Fruit fly (Drosophila melanogaster): ENCODE results near the gene Or85e.
A peak's percentile ranks its signal among the peaks of the same experiment; 100 is the strongest.

Gene Or85e

dm6 chr3R:8670529-8671491 is 35.1 kb upstream of the Or85e start, which contains the start of gene p (continued):
- TF ChIP-seq CG2120 (GFP tag; optimal IDR thresholded peaks at IDR 0.05) (peak; percentile 66), Lim3 (GFP tag; IDR thresholded peaks at IDR 0.05) (no peak), Jarid2 (GFP tag; optimal IDR thresholded peaks at IDR 0.05) (no peak), CG13775 (GFP tag; optimal IDR thresholded peaks at IDR 0.05) (no peak), ab (GFP tag; optimal IDR thresholded peaks at IDR 0.05) (no peak), esg (GFP tag; conservative IDR thresholded peaks at IDR 0.05) (no peak), row (GFP tag; IDR thresholded peaks at IDR 0.05) (peak; percentile 47; the same call in 2 of the 3 replicates), luna (GFP tag; optimal IDR thresholded peaks at IDR 0.05) (no peak), CG8944 (GFP tag; optimal IDR thresholded peaks at IDR 0.05) (no peak), Blimp-1 (GFP tag; optimal IDR thresholded peaks at IDR 0.05) (peak; percentile 34), dmrt99B (tag; optimal IDR thresholded peaks at IDR 0.05) (peak; percentile 37), CG8765 (GFP tag; IDR thresholded peaks at IDR 0.05) (no peak), B-H1 (GFP tag; IDR thresholded peaks at IDR 0.05) (no peak; the same call in 2 of the 3 replicates), ssp (GFP tag; IDR thresholded peaks at IDR 0.05) (no peak), psq (GFP tag; optimal IDR thresholded peaks at IDR 0.05) (no peak), CG15601 (tag; optimal IDR thresholded peaks at IDR 0.05) (peak; percentile 60), CG6654 (GFP tag; optimal IDR thresholded peaks at IDR 0.05) (no peak), CG14441 (GFP tag; IDR thresholded peaks at IDR 0.05) (no peak), CG10431 (GFP tag; optimal IDR thresholded peaks at IDR 0.05) (peak; percentile 59), ham (GFP tag; IDR thresholded peaks at IDR 0.05) (no peak), trem (tag; optimal IDR thresholded peaks at IDR 0.05) (peak; percentile 19), Neu2 (GFP tag; optimal IDR thresholded peaks at IDR 0.05; ENCODE audit: borderline replicate concordance) (peak; percentile 44), Fer1 (GFP tag; optimal IDR thresholded peaks at IDR 0.05) (peak; percentile 63), Fer2 (tag; optimal IDR thresholded peaks at IDR 0.05) (peak; percentile 4), en (GFP tag; optimal IDR thresholded peaks at IDR 0.05) (no peak), CG18619 (GFP tag; optimal IDR thresholded peaks at IDR 0.05) (no peak), ewg (GFP tag; optimal IDR thresholded peaks at IDR 0.05) (no peak), ranshi (GFP tag; IDR thresholded peaks at IDR 0.05) (no peak), D19B (GFP tag; optimal IDR thresholded peaks at IDR 0.05) (peak; percentile 18), Dad (GFP tag; optimal IDR thresholded peaks at IDR 0.05) (peak; percentile 37), nerfin-2 (GFP tag; IDR thresholded peaks at IDR 0.05; ENCODE audit: partially characterized antibody) (no peak), CG6689 (GFP tag; IDR thresholded peaks at IDR 0.05) (peak; percentile 42; the same call in 1 of the 2 replicates), CG6765 (GFP tag; optimal IDR thresholded peaks at IDR 0.05) (peak; percentile 32), Asciz (GFP tag; optimal IDR thresholded peaks at IDR 0.05) (peak; percentile 36), CG33213 (GFP tag; optimal IDR thresholded peaks at IDR 0.05) (peak; percentile 6), CG2875 (GFP tag; optimal IDR thresholded peaks at IDR 0.05) (no peak), prd (optimal IDR thresholded peaks at IDR 0.05) (no peak), prd (GFP tag; IDR thresholded peaks at IDR 0.05) (peak; percentile 37; the same call in 1 of the 3 replicates), CG11456 (GFP tag; IDR thresholded peaks at IDR 0.05) (0 out of 3 replicates have a peak, but pooled peaks have one; percentile 61), CG31224 (GFP tag; IDR thresholded peaks at IDR 0.05) (peak; percentile 21; the same call in 1 of the 2 replicates), CG1647 (GFP tag; optimal IDR thresholded peaks at IDR 0.05) (peak; percentile 30), CG33557 (GFP tag; optimal IDR thresholded peaks at IDR 0.05) (peak; percentile 63), CG5953 (GFP tag; IDR thresholded peaks at IDR 0.05) (peak; percentile 3; the same call in 1 of the 2 replicates), sens (GFP tag) (peak; percentile 90), Med (GFP tag) (peak; percentile 77), kni (GFP tag; optimal IDR thresholded peaks at IDR 0.05) (peak; percentile 63), wek (GFP tag; optimal IDR thresholded peaks at IDR 0.05) (peak; percentile 39), hth (optimal IDR thresholded peaks at IDR 0.05) (no peak), slou (GFP tag; optimal IDR thresholded peaks at IDR 0.05) (no peak)

All from whole organism, embryonic.